Fruit fly (Drosophila melanogaster) ovary, adult (tissue): ENCODE measurements around the gene CG10469.

Source experiments
- CG17801 ChIP-seq: fragments of 200-800 bp; optimal IDR thresholded peaks from 2 replicates; lab custom pipeline; 2019; ENCODE audit warnings: missing biosample characterization, mild to moderate bottlenecking, missing genetic modification characterization, moderate library complexity; ENCODE audit not compliant: partially characterized antibody

CG10469 gene

dm6 chr3L:6111458-6111857, 18.3 kb upstream of the CG10469 start:
- no peak for TF ChIP-seq CG17801 (GFP tag; lab: Kevin White, UChicago)

- TF ChIP-seq CG17801 (GFP tag; lab: Kevin White, UChicago), result no peak
Measured at dm6 chr3L:6110673-6111449, 17.7 kb upstream of the CG10469 start.

dm6 chr3L:6108264-6109060, 15.3 kb upstream of the CG10469 start:
- no peak for TF ChIP-seq CG17801 (GFP tag; lab: Kevin White, UChicago)

dm6 chr3L:6106717-6107116, 13.6 kb upstream of the CG10469 start:
- no peak for TF ChIP-seq CG17801 (GFP tag; lab: Kevin White, UChicago)

dm6 chr3L:6105435-6105834, 12.3 kb upstream of the CG10469 start:
- no peak for TF ChIP-seq CG17801 (GFP tag; lab: Kevin White, UChicago)

dm6 chr3L:6104551-6104950, 11.4 kb upstream of the CG10469 start:
- no peak for TF ChIP-seq CG17801 (GFP tag; lab: Kevin White, UChicago)

- no peak for TF ChIP-seq CG17801 (GFP tag; lab: Kevin White, UChicago)
Measured at dm6 chr3L:6103658-6104057, 10.5 kb upstream of the CG10469 start.

dm6 chr3L:6097270-6097669, 4.2 kb upstream of the CG10469 start, which contains the start of gene Ets65A:
Ets65A (plus strand) TSS chr3L:6097617.
- no peak for TF ChIP-seq CG17801 (GFP tag; lab: Kevin White, UChicago)

- peak; percentile 91 for TF ChIP-seq CG17801 (GFP tag; lab: Kevin White, UChicago)
Measured at dm6 chr3L:6094697-6095096, 1.6 kb upstream of the CG10469 start, which contains the start of the genes CG10467 and loj. CG10467 (minus strand) TSS chr3L:6094747. loj (plus strand) TSS chr3L:6094987.

dm6 chr3L:6085988-6086387, 7.1 kb downstream of the CG10469 start:
- no peak for TF ChIP-seq CG17801 (GFP tag; lab: Kevin White, UChicago)

- TF ChIP-seq CG17801 (GFP tag; lab: Kevin White, UChicago), result no peak
Measured at dm6 chr3L:6085157-6085556, 8.0 kb downstream of the CG10469 start.

- TF ChIP-seq CG17801 (GFP tag; lab: Kevin White, UChicago), result no peak
Measured at dm6 chr3L:6084446-6084845, 8.7 kb downstream of the CG10469 start.

- TF ChIP-seq CG17801 (GFP tag; lab: Kevin White, UChicago), result no peak
Measured at dm6 chr3L:6082561-6082960, 10.6 kb downstream of the CG10469 start, which contains the start of gene CG13293. CG13293 (plus strand) TSS chr3L:6082883.

dm6 chr3L:6076429-6076828, 16.7 kb downstream of the CG10469 start, which contains the start of gene ssp6:
ssp6 (plus strand) TSS chr3L:6076722.
- TF ChIP-seq CG17801 (GFP tag; lab: Kevin White, UChicago), result no peak

- TF ChIP-seq CG17801 (GFP tag; lab: Kevin White, UChicago), result peak; percentile 55
Measured at dm6 chr3L:6074975-6075692, 18.0 kb downstream of the CG10469 start, which contains the start of the genes CG13295 and CG6610. CG13295 (minus strand) TSS chr3L:6075245. CG6610 (plus strand) TSS chr3L:6075536.
